Fruit fly (Drosophila melanogaster) whole organism, embryonic: Measurements from ENCODE around the gene Catsup.

ENCODE experiments used
- Bgb ChIP-seq: fragments of 200-800 bp; sonication (Bioruptor generic); IDR thresholded peaks from 2 replicates; pipeline ENCODE4 v1.3.6; 2022; ENCODE audit warnings: missing biosample characterization, missing genetic modification characterization; ENCODE audit not compliant: partially characterized antibody
- CG10267 ChIP-seq: fragments of 200-800 bp; sonication (Bioruptor generic); optimal IDR thresholded peaks from 2 replicates; lab custom pipeline; 2018; ENCODE audit warnings: missing biosample characterization, mild to moderate bottlenecking, missing genetic modification characterization, moderate library complexity
- CG10543 ChIP-seq: fragments of 200-800 bp; sonication (Bioruptor generic); optimal IDR thresholded peaks from 3 replicates; lab custom pipeline; 2017; ENCODE audit warnings: missing biosample characterization, mild to moderate bottlenecking, missing genetic modification characterization, moderate library complexity
- CG11504 ChIP-seq: fragments of 200-800 bp; sonication (Bioruptor generic); optimal IDR thresholded peaks from 3 replicates; lab custom pipeline; 2019; ENCODE audit warnings: missing biosample characterization, mild to moderate bottlenecking, missing genetic modification characterization, moderate library complexity
- CG12659 ChIP-seq: fragments of 200-800 bp; sonication (Bioruptor generic); optimal IDR thresholded peaks from 3 replicates; lab custom pipeline; 2017; ENCODE audit warnings: mild to moderate bottlenecking, missing biosample characterization, missing genetic modification reagents, missing genetic modification characterization
- CG13296 ChIP-seq: fragments of 200-800 bp; sonication (Bioruptor generic); optimal IDR thresholded peaks from 3 replicates; lab custom pipeline; 2018; ENCODE audit warnings: missing biosample characterization, mild to moderate bottlenecking, missing genetic modification characterization
- CG15514 ChIP-seq: fragments of 200-800 bp; sonication (Bioruptor generic); optimal IDR thresholded peaks from 3 replicates; lab custom pipeline; 2017; ENCODE audit warnings: missing biosample characterization, missing genetic modification characterization, mild to moderate bottlenecking, moderate library complexity, missing genetic modification reagents
- CG16813 ChIP-seq: fragments of 200-800 bp; sonication (Bioruptor generic); IDR thresholded peaks from 3 replicates; pipeline ENCODE4 v1.3.6; 2022; ENCODE audit warnings: missing biosample characterization, missing genetic modification characterization; ENCODE audit not compliant: partially characterized antibody
- CG16815 ChIP-seq: fragments of 200-800 bp; sonication (Bioruptor generic); optimal IDR thresholded peaks from 3 replicates; lab custom pipeline; 2017; ENCODE audit warnings: missing biosample characterization, mild to moderate bottlenecking, missing genetic modification characterization
- CG17186 ChIP-seq: fragments of 200-800 bp; sonication (Bioruptor generic); optimal IDR thresholded peaks from 3 replicates; lab custom pipeline; 2017; ENCODE audit warnings: missing biosample characterization, missing genetic modification reagents, missing genetic modification characterization
- CG17361 ChIP-seq: fragments of 200-800 bp; sonication (Bioruptor generic); IDR thresholded peaks from 3 replicates; pipeline ENCODE4 v1.3.6; 2022; ENCODE audit warnings: missing biosample characterization, missing genetic modification characterization
- CG18262 ChIP-seq: fragments of 200-800 bp; optimal IDR thresholded peaks from 3 replicates; lab custom pipeline; 2019; ENCODE audit warnings: missing biosample characterization, mild to moderate bottlenecking, missing genetic modification characterization, moderate library complexity
- CG2712 ChIP-seq: fragments of 200-800 bp; optimal IDR thresholded peaks from 3 replicates; lab custom pipeline; 2019; ENCODE audit warnings: missing biosample characterization, mild to moderate bottlenecking, missing genetic modification characterization, moderate library complexity
- CG30020 ChIP-seq: fragments of 200-800 bp; optimal IDR thresholded peaks from 2 replicates; lab custom pipeline; 2019; ENCODE audit warnings: missing biosample characterization, mild to moderate bottlenecking, missing genetic modification characterization, moderate library complexity
- CG33213 ChIP-seq: fragments of 200-800 bp; sonication (Bioruptor generic); optimal IDR thresholded peaks from 3 replicates; lab custom pipeline; 2016; ENCODE audit warnings: missing biosample characterization, missing genetic modification characterization
- CG34422 ChIP-seq: fragments of 200-800 bp; sonication (Bioruptor generic); IDR thresholded peaks from 3 replicates; pipeline ENCODE4 v1.3.6; 2022; ENCODE audit warnings: missing biosample characterization, missing genetic modification characterization
- CG6791 ChIP-seq: fragments of 200-800 bp; sonication (Bioruptor generic); IDR thresholded peaks from 3 replicates; pipeline ENCODE4 v1.3.6; 2022; ENCODE audit warnings: missing biosample characterization, missing genetic modification characterization; ENCODE audit not compliant: partially characterized antibody
- CG8765 ChIP-seq: fragments of 200-800 bp; sonication (Bioruptor generic); IDR thresholded peaks from 2 replicates; pipeline ENCODE4 v1.3.6; 2022; ENCODE audit warnings: missing biosample characterization, missing genetic modification characterization
- CTCF ChIP-seq: fragments of 200-800 bp; sonication (Bioruptor generic); optimal IDR thresholded peaks from 2 replicates; lab custom pipeline; 2017; ENCODE audit warnings: missing biosample characterization, mild to moderate bottlenecking, missing genetic modification characterization, moderate library complexity
- CoRest ChIP-seq: fragments of 200-800 bp; sonication (Bioruptor generic); optimal IDR thresholded peaks from 3 replicates; lab custom pipeline; 2018; ENCODE audit warnings: missing biosample characterization, mild to moderate bottlenecking, missing genetic modification characterization, moderate library complexity
- CrebB ChIP-seq: fragments of 200-800 bp; sonication (Bioruptor generic); optimal IDR thresholded peaks from 3 replicates; lab custom pipeline; 2018; ENCODE audit warnings: missing biosample characterization, mild to moderate bottlenecking, missing genetic modification characterization
- Deaf1 ChIP-seq: fragments of 200-800 bp; optimal IDR thresholded peaks from 3 replicates; lab custom pipeline; 2019; ENCODE audit warnings: missing biosample characterization, mild to moderate bottlenecking, missing genetic modification characterization, moderate library complexity
- Dll ChIP-seq: fragments of 200-800 bp; sonication (Bioruptor generic); IDR thresholded peaks from 4 replicates; pipeline ENCODE4 v1.3.6; 2022; ENCODE audit warnings: missing biosample characterization, missing genetic modification characterization; ENCODE audit not compliant: partially characterized antibody
- Ets65A ChIP-seq: fragments of 200-800 bp; sonication (Bioruptor generic); peaks from one replicate; lab custom pipeline; 2016; ENCODE audit warnings: missing biosample characterization, missing genetic modification characterization
- Ets97D ChIP-seq: fragments of 200-800 bp; sonication (Bioruptor generic); optimal IDR thresholded peaks from 3 replicates; lab custom pipeline; 2016; ENCODE audit warnings: missing biosample characterization, missing genetic modification characterization
- HLH4C ChIP-seq: fragments of 200-800 bp; sonication (Bioruptor generic); IDR thresholded peaks from 3 replicates; pipeline ENCODE4 v1.3.6; 2022; ENCODE audit warnings: missing biosample characterization, missing genetic modification characterization; ENCODE audit not compliant: partially characterized antibody
- MBD-R2 ChIP-seq: fragments of 200-800 bp; sonication (Bioruptor generic); IDR thresholded peaks from 2 replicates; pipeline ENCODE4 v1.3.6; 2022; ENCODE audit warnings: missing biosample characterization, missing genetic modification characterization
- MTF-1 ChIP-seq: fragments of 200-800 bp; sonication (Bioruptor generic); optimal IDR thresholded peaks from 2 replicates; lab custom pipeline; 2018; ENCODE audit warnings: missing biosample characterization, mild to moderate bottlenecking, missing genetic modification characterization, borderline replicate concordance
- Med ChIP-seq: fragments of 200-800 bp; sonication (Bioruptor generic); peaks from one replicate; lab custom pipeline; 2016; ENCODE audit warnings: missing biosample characterization, missing genetic modification characterization, mild to moderate bottlenecking, inconsistent platforms, moderate library complexity
- Rfx ChIP-seq: fragments of 200-800 bp; sonication (Bioruptor generic); IDR thresholded peaks from 2 replicates; pipeline ENCODE4 v1.3.6; 2022; ENCODE audit warnings: missing biosample characterization, missing genetic modification characterization
- Sin3A ChIP-seq: fragments of >200 bp; optimal IDR thresholded peaks from 2 replicates; lab custom pipeline; 2018
- YL-1 ChIP-seq: fragments of 200-800 bp; sonication (Bioruptor generic); optimal IDR thresholded peaks from 3 replicates; lab custom pipeline; 2017; ENCODE audit warnings: missing biosample characterization, mild to moderate bottlenecking, missing genetic modification characterization
- cg ChIP-seq: fragments of 200-800 bp; sonication (Bioruptor generic); optimal IDR thresholded peaks from 3 replicates; lab custom pipeline; 2019; ENCODE audit warnings: missing biosample characterization, mild to moderate bottlenecking, missing genetic modification characterization, moderate library complexity
- dm ChIP-seq: fragments of 200-800 bp; sonication (Bioruptor generic); optimal IDR thresholded peaks from 3 replicates; lab custom pipeline; 2016; ENCODE audit warnings: missing biosample characterization, missing genetic modification characterization
- ftz-f1 ChIP-seq: fragments of 200-800 bp; sonication (Bioruptor generic); optimal IDR thresholded peaks from 2 replicates; lab custom pipeline; 2016; ENCODE audit warnings: missing biosample characterization, missing genetic modification characterization
- hkb ChIP-seq, 2 experiments: fragments of 200-800 bp in 1 of 2; fragments of >200 bp in 1 of 2; sonication (Bioruptor generic) in 1 of 2; IDR thresholded peaks in 1 of 2; optimal IDR thresholded peaks in 1 of 2; 2 replicates each; pipeline versions ENCODE4 v1.3.6 to Lab custom; 2017 to 2022; ENCODE audit warnings: missing biosample characterization in 1 of 2, missing genetic modification characterization in 1 of 2
- klu ChIP-seq: fragments of 200-800 bp; sonication (Bioruptor generic); IDR thresholded peaks from 2 replicates; pipeline ENCODE4 v1.3.6; 2022; ENCODE audit warnings: missing biosample characterization, missing genetic modification characterization
- kni ChIP-seq: fragments of 200-800 bp; sonication (Bioruptor generic); optimal IDR thresholded peaks from 3 replicates; lab custom pipeline; 2017; ENCODE audit warnings: mild to moderate bottlenecking, missing biosample characterization, missing genetic modification reagents, missing genetic modification characterization
- knrl ChIP-seq: fragments of 200-800 bp; sonication (Bioruptor generic); IDR thresholded peaks from 3 replicates; pipeline ENCODE4 v1.3.6; 2022; ENCODE audit warnings: missing biosample characterization, missing genetic modification characterization; ENCODE audit not compliant: partially characterized antibody
- mirr ChIP-seq: fragments of 200-800 bp; sonication (Bioruptor generic); optimal IDR thresholded peaks from 3 replicates; lab custom pipeline; 2018; ENCODE audit warnings: missing biosample characterization, mild to moderate bottlenecking, missing genetic modification characterization
- nmo ChIP-seq: fragments of 200-800 bp; sonication (Bioruptor generic); optimal IDR thresholded peaks from 2 replicates; lab custom pipeline; 2018; ENCODE audit warnings: missing biosample characterization, mild to moderate bottlenecking, missing genetic modification characterization, moderate library complexity
- phol ChIP-seq: fragments of 200-800 bp; sonication (Bioruptor generic); optimal IDR thresholded peaks from 3 replicates; lab custom pipeline; 2018; ENCODE audit warnings: missing biosample characterization, mild to moderate bottlenecking, missing genetic modification characterization, moderate library complexity
- seq ChIP-seq: fragments of 200-800 bp; sonication (Bioruptor generic); IDR thresholded peaks from 2 replicates; pipeline ENCODE4 v1.3.6; 2022; ENCODE audit warnings: missing biosample characterization, missing genetic modification characterization
- stwl ChIP-seq: fragments of 200-800 bp; sonication (Bioruptor generic); optimal IDR thresholded peaks from 3 replicates; lab custom pipeline; 2018; ENCODE audit warnings: missing biosample characterization, mild to moderate bottlenecking, missing genetic modification characterization, moderate library complexity
- trem ChIP-seq: fragments of 200-800 bp; optimal IDR thresholded peaks from 3 replicates; lab custom pipeline; 2019; ENCODE audit warnings: missing biosample characterization, mild to moderate bottlenecking, missing genetic modification characterization, moderate library complexity
- wdn ChIP-seq: fragments of 200-800 bp; sonication (Bioruptor generic); IDR thresholded peaks from 2 replicates; pipeline ENCODE4 v1.3.6; 2022; ENCODE audit warnings: missing biosample characterization, missing genetic modification characterization
- zen ChIP-seq: fragments of 200-800 bp; sonication (Bioruptor generic); optimal IDR thresholded peaks from 3 replicates; lab custom pipeline; 2018; ENCODE audit warnings: missing biosample characterization, mild to moderate bottlenecking, missing genetic modification characterization, moderate library complexity
- zen2 ChIP-seq: fragments of 200-800 bp; sonication (Bioruptor generic); IDR thresholded peaks from 3 replicates; pipeline ENCODE4 v1.3.6; 2022; ENCODE audit warnings: missing biosample characterization, missing genetic modification characterization; ENCODE audit not compliant: partially characterized antibody

The Catsup gene

dm6 chr2L:19053860-19054515, 12.3 kb downstream of the Catsup start, which contains the start of gene CG10492 (continued):
- TF ChIP-seq knrl (GFP tag; lab: Robert Waterston, UW) (0 out of 3 replicates have a peak, but pooled peaks have one; percentile 33), CG13296 (GFP tag; lab: Kevin White, UChicago) (no peak), CG12659 (peak; percentile 68), YL-1 (GFP tag; lab: Kevin White, UChicago) (peak; percentile 79), Bgb (peak; percentile 31; the same call in 1 of the 2 replicates), zen2 (no peak), MTF-1 (GFP tag; lab: Kevin White, UChicago) (peak; percentile 25), wdn (GFP tag; lab: Robert Waterston, UW) (no peak), HLH4C (GFP tag; lab: Robert Waterston, UW) (peak; percentile 27; the same call in 1 of the 3 replicates), CG15514 (GFP tag; lab: Kevin White, UChicago) (no peak), Rfx (GFP tag; lab: Robert Waterston, UW) (peak; percentile 27; the same call in 1 of the 2 replicates), CG2712 (peak; percentile 24), phol (tag; lab: Kevin White, UChicago) (peak; percentile 62), dm (GFP tag; lab: Kevin White, UChicago) (peak; percentile 60), CG34422 (GFP tag; lab: Robert Waterston, UW) (peak; percentile 83), CG18262 (tag; lab: Kevin White, UChicago) (no peak), seq (GFP tag; lab: Robert Waterston, UW) (no peak), ftz-f1 (GFP tag; lab: Kevin White, UChicago) (peak; percentile 81), CG17361 (peak; percentile 23; the same call in 1 of the 3 replicates), CrebB (tag; lab: Kevin White, UChicago) (peak; percentile 36), mirr (GFP tag; lab: Kevin White, UChicago) (no peak), CG8765 (GFP tag; lab: Robert Waterston, UW) (peak; percentile 19; the same call in 1 of the 2 replicates), Ets65A (GFP tag; lab: Kevin White, UChicago) (peak; percentile 80), hkb (optimal IDR thresholded peaks at IDR 0.05; lab: Kevin White, UChicago) (peak; percentile 73), hkb (GFP tag; IDR thresholded peaks at IDR 0.05; lab: Robert Waterston, UW) (no peak), stwl (tag; lab: Kevin White, UChicago) (peak; percentile 51), CG30020 (peak; percentile 49), zen (tag; lab: Kevin White, UChicago) (peak; percentile 14), Deaf1 (tag; lab: Kevin White, UChicago) (peak; percentile 10), klu (GFP tag; lab: Robert Waterston, UW) (peak; percentile 39; the same call in 1 of the 2 replicates), Sin3A (lab: Kevin White, UChicago) (peak; percentile 88), Dll (GFP tag; lab: Robert Waterston, UW) (0 out of 4 replicates have a peak, but pooled peaks have one; percentile 39), CG17186 (peak; percentile 31), CG11504 (tag; lab: Kevin White, UChicago) (peak; percentile 26), nmo (peak; percentile 45), CG16813 (GFP tag; lab: Robert Waterston, UW) (peak; percentile 46; the same call in 2 of the 3 replicates), CG6791 (peak; percentile 55; the same call in 1 of the 3 replicates), trem (tag; lab: Kevin White, UChicago) (peak; percentile 90), Ets97D (GFP tag; lab: Kevin White, UChicago) (peak; percentile 65), CG10543 (GFP tag; lab: Kevin White, UChicago) (peak; percentile 28), CoRest (tag; lab: Kevin White, UChicago) (peak; percentile 42), cg (no peak), Med (GFP tag; lab: Kevin White, UChicago) (peak; percentile 60), MBD-R2 (peak; percentile 54), CTCF (GFP tag; lab: Kevin White, UChicago) (peak; percentile 37), CG16815 (GFP tag; lab: Kevin White, UChicago) (no peak), CG33213 (peak; percentile 35), kni (GFP tag; lab: Kevin White, UChicago) (peak; percentile 92), CG10267 (tag; lab: Kevin White, UChicago) (peak; percentile 66)
